Fruit fly (Drosophila melanogaster): ENCODE measurements around the gene CG31546.

CG31546 gene

DNA sequence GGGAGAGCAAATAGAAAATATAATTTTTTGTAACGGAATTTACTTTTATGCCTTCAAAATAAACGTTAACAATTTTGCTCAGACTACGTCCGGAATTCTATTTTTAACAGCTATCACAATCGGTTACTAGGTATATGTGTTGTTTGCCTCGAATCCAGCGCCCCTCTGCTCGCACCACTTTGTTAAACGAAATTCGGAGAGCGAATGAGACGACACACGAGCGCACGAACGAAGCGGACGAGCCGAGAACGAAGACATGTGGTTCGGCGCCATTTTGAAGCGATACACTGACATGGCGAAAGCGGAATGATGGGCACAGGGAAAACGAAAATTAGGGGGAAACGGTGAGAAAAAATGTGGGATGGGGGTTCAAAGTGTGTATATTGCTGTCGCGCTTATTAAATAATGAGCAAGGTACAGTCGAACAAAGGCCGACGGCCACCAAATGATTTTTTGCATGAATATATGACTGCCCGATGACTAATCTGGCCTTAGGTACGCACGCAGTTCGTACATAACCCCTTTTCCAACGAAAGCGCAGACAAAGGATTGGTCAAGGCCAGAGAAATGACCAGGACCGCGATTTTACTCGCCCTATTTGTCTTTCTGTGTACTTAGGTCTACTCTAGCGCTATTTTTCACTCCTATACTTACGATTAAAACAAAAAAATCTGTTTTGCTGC is 34.9 kb downstream of the CG31546 start (continued):
- TF ChIP-seq Deaf1 (tag; optimal IDR thresholded peaks at IDR 0.05) = peak; percentile 100
- peak; percentile 18 for TF ChIP-seq Fer3 (tag; optimal IDR thresholded peaks at IDR 0.05)
- TF ChIP-seq CG33557 (GFP tag; optimal IDR thresholded peaks at IDR 0.05) = peak; percentile 18
- TF ChIP-seq CG7987 (GFP tag; optimal IDR thresholded peaks at IDR 0.05) = peak; percentile 60
- TF ChIP-seq CG7963 (GFP tag; IDR thresholded peaks at IDR 0.05; ENCODE audit: partially characterized antibody) = no peak
- TF ChIP-seq CG14860 (GFP tag; IDR thresholded peaks at IDR 0.05; ENCODE audit: partially characterized antibody) = no peak
- TF ChIP-seq CG2129 (GFP tag; IDR thresholded peaks at IDR 0.05; ENCODE audit: partially characterized antibody) = no peak
- no peak for TF ChIP-seq CG6175 (GFP tag; IDR thresholded peaks at IDR 0.05)
- TF ChIP-seq E2f2 (GFP tag; IDR thresholded peaks at IDR 0.05) = no peak
- TF ChIP-seq Hmr (GFP tag; optimal IDR thresholded peaks at IDR 0.05) = peak; percentile 9
- TF ChIP-seq CG10147 (GFP tag; optimal IDR thresholded peaks at IDR 0.05) = no peak
- peak; percentile 15 for TF ChIP-seq BtbVII (GFP tag; optimal IDR thresholded peaks at IDR 0.05)
- TF ChIP-seq lilli (GFP tag; optimal IDR thresholded peaks at IDR 0.05) = peak; percentile 25
- TF ChIP-seq CG11696 (GFP tag; IDR thresholded peaks at IDR 0.05) = no peak
- TF ChIP-seq Eip74EF (GFP tag; optimal IDR thresholded peaks at IDR 0.05) = peak in 1 of 2 experiments; percentile 33
- peak; percentile 95 for TF ChIP-seq psq (GFP tag; optimal IDR thresholded peaks at IDR 0.05)
- TF ChIP-seq salm (tag; optimal IDR thresholded peaks at IDR 0.05) = no peak
- peak; percentile 42 for TF ChIP-seq Fer1 (GFP tag; optimal IDR thresholded peaks at IDR 0.05)
- peak in 1 of 2 experiments; percentile 82 for TF ChIP-seq Pdp1 (GFP tag; optimal IDR thresholded peaks at IDR 0.05)
- peak; percentile 94 for TF ChIP-seq bigmax (GFP tag; optimal IDR thresholded peaks at IDR 0.05)
- peak; percentile 39 for TF ChIP-seq caup (GFP tag; optimal IDR thresholded peaks at IDR 0.05; ENCODE audit: severe bottlenecking)
- no peak for TF ChIP-seq CG11398 (GFP tag; optimal IDR thresholded peaks at IDR 0.05)
- peak; percentile 55 for TF ChIP-seq CG8924 (tag; optimal IDR thresholded peaks at IDR 0.05)
- no peak for TF ChIP-seq sc (optimal IDR thresholded peaks at IDR 0.05)
- TF ChIP-seq sc (GFP tag; optimal IDR thresholded peaks at IDR 0.05) = no peak
- TF ChIP-seq CG12769 (tag; optimal IDR thresholded peaks at IDR 0.05) = peak; percentile 97
- peak in 1 of 2 experiments; percentile 85 for TF ChIP-seq Trl (optimal IDR thresholded peaks at IDR 0.05)
- TF ChIP-seq Trl (GFP tag; optimal IDR thresholded peaks at IDR 0.05) = peak; percentile 6
- no peak for TF ChIP-seq cas (GFP tag; IDR thresholded peaks at IDR 0.05)
- no peak for TF ChIP-seq Dp (GFP tag; optimal IDR thresholded peaks at IDR 0.05)
- TF ChIP-seq gsb (GFP tag; IDR thresholded peaks at IDR 0.05) = no peak
- peak; percentile 55 for TF ChIP-seq corto (GFP tag; optimal IDR thresholded peaks at IDR 0.05)
- peak; percentile 63 for TF ChIP-seq CG17829 (tag; optimal IDR thresholded peaks at IDR 0.05)
- TF ChIP-seq cwo (GFP tag; optimal IDR thresholded peaks at IDR 0.05) = peak; percentile 48
- no peak for TF ChIP-seq CG31365 (tag; optimal IDR thresholded peaks at IDR 0.05)
- no peak for TF ChIP-seq lab (GFP tag; optimal IDR thresholded peaks at IDR 0.05)
- TF ChIP-seq odd (GFP tag; optimal IDR thresholded peaks at IDR 0.05) = peak; percentile 21
- no peak for TF ChIP-seq CG12942 (GFP tag; optimal IDR thresholded peaks at IDR 0.05)
- no peak for TF ChIP-seq Max (GFP tag; optimal IDR thresholded peaks at IDR 0.05)
- TF ChIP-seq B-H2 (GFP tag; optimal IDR thresholded peaks at IDR 0.05) = peak; percentile 79
- peak; percentile 75 for TF ChIP-seq nom (GFP tag; optimal IDR thresholded peaks at IDR 0.05)
- no peak for TF ChIP-seq ssp (GFP tag; IDR thresholded peaks at IDR 0.05)
- no peak for TF ChIP-seq NK7.1 (GFP tag; optimal IDR thresholded peaks at IDR 0.05)
- peak; percentile 39 for TF ChIP-seq CG15514 (GFP tag; optimal IDR thresholded peaks at IDR 0.05)
- no peak for TF ChIP-seq CG14965 (GFP tag; optimal IDR thresholded peaks at IDR 0.05; ENCODE audit: borderline replicate concordance)
- no peak for TF ChIP-seq NC2α (GFP tag; optimal IDR thresholded peaks at IDR 0.05)
- TF ChIP-seq Bgb (GFP tag; IDR thresholded peaks at IDR 0.05; ENCODE audit: partially characterized antibody) = no peak
- no peak for TF ChIP-seq Sry-δ (GFP tag; optimal IDR thresholded peaks at IDR 0.05)
